Fruit fly (Drosophila melanogaster): ENCODE measurements around the gene Mtpalpha.

- no peak for TF ChIP-seq woc (GFP tag; optimal IDR thresholded peaks at IDR 0.05)
- TF ChIP-seq Rel (GFP tag; optimal IDR thresholded peaks at IDR 0.05), result no peak
- TF ChIP-seq Rel (tag; optimal IDR thresholded peaks at IDR 0.05), result no peak
- no peak for TF ChIP-seq fru (GFP tag; optimal IDR thresholded peaks at IDR 0.05)
- no peak for TF ChIP-seq psq (GFP tag; optimal IDR thresholded peaks at IDR 0.05)
- TF ChIP-seq Hnf4 (GFP tag; optimal IDR thresholded peaks at IDR 0.05), result no peak
- no peak for TF ChIP-seq ey (GFP tag; optimal IDR thresholded peaks at IDR 0.05)
- TF ChIP-seq foxo (GFP tag; optimal IDR thresholded peaks at IDR 0.05), result no peak
- no peak for TF ChIP-seq sv (GFP tag; optimal IDR thresholded peaks at IDR 0.05)
- no peak for TF ChIP-seq CG9705 (GFP tag; optimal IDR thresholded peaks at IDR 0.05)
- no peak for TF ChIP-seq Sp1 (GFP tag; optimal IDR thresholded peaks at IDR 0.05)
- no peak for TF ChIP-seq pan (optimal IDR thresholded peaks at IDR 0.05)
- TF ChIP-seq Mio (GFP tag; optimal IDR thresholded peaks at IDR 0.05), result no peak
- TF ChIP-seq Myc (optimal IDR thresholded peaks at IDR 0.05), result no peak
- no peak for TF ChIP-seq Vsx2 (GFP tag; optimal IDR thresholded peaks at IDR 0.05; ENCODE audit: partially characterized antibody)
Measured at dm6 chr2L:9612654-9613005, 36.1 kb upstream of the Mtpalpha start.
